Fruit fly (Drosophila melanogaster) Kc167 (cell line): ENCODE data around the gene MICU3.

Source experiments
- Sin3A ChIP-seq: fragments of >200 bp; optimal IDR thresholded peaks from 2 replicates; lab custom pipeline; 2018; ENCODE audit warnings: missing external identifiers
- h ChIP-seq: fragments of >200 bp; optimal IDR thresholded peaks from 3 replicates; lab custom pipeline; 2018; ENCODE audit warnings: missing external identifiers
- psq ChIP-seq: fragments of >200 bp; optimal IDR thresholded peaks from 2 replicates; lab custom pipeline; 2017; ENCODE audit warnings: missing external identifiers

DNA sequence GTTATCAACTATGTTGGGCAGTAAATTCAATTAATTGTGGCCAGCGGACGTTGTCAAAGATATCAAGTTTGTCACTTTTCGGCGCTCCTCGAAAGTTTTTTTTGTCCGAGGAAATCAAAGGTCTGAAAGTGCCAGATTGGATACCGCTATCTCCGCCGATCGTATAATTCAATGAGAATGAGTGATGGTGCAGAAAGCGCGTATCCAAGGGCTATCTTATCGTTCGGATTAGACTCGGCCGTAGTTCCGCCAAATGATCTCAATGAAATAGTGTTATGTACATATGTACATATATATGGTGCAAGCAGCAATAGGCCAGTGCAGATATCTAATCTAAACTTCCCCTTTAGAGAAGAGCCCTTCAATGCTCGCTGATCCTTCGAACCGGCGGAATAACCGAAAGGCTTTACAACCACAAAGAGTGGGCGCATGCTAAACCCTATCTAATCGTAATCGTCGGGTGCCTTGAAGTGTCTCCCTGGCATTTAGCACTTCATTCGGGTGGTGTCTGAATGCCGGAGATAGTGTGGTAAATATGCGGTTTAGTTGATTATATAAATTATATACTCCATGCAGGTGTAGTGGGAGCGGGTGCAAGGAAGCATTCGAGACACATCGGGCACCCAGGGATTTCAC lies 26.1 kb downstream of the MICU3 start:
- TF ChIP-seq psq (no peak), Sin3A (lab: Kevin White, UChicago) (no peak), h (lab: Kevin White, UChicago) (no peak)
